In the genomic region with DNA sequence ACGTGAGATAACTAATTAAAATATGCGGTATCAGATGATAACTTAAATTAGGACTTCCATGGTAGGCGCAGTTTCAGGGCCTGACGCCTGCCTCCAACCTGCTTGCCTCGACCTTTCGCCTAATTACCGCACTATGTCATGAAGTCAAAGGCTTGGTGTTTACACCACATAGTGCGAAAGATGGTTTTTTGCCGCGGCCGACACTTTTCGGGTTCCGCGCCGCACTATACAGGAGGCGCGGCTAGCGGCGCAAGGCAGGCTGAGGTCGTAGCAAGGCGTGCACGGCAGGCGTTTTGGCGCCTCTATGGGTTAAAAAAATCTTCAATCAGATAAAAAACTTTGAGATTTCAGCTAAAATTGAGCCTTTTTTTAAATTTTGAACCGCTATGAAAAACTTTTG, we compare ENCODE assay signal across 6 worm cellular contexts.
TF ChIP-seq lines count a peak whose summit lies in the region.

No protein-coding gene starts in this region.

TF ChIP-seq in whole organism, L1 larva, 84 proteins besides CTCF, POLR2A, EP300 and RAD21:
- no peak for TF ChIP-seq C04F5.9 (tag; optimal IDR thresholded peaks at IDR 0.05; lab: Kevin White, UChicago)
- TF ChIP-seq fos-1 (tag; optimal IDR thresholded peaks at IDR 0.05; lab: Kevin White, UChicago), result no peak
- no peak for TF ChIP-seq nhr-11 (tag; optimal IDR thresholded peaks at IDR 0.05; lab: Kevin White, UChicago)
- no peak for TF ChIP-seq efl-1 (optimal IDR thresholded peaks at IDR 0.05; lab: Kevin White, UChicago)
- peak in 1 of 2 experiments; percentile 26 for TF ChIP-seq efl-1 (GFP tag; optimal IDR thresholded peaks at IDR 0.05 in 1 of 2; lab: Kevin White, UChicago)
- no peak for TF ChIP-seq sox-4 (tag; optimal IDR thresholded peaks at IDR 0.05; lab: Kevin White, UChicago)
- peak; percentile 87 for TF ChIP-seq snpc-4 (tag; optimal IDR thresholded peaks at IDR 0.05; lab: Kevin White, UChicago)
- TF ChIP-seq sptf-1 (tag; optimal IDR thresholded peaks at IDR 0.05; lab: Kevin White, UChicago), result no peak
- TF ChIP-seq ama-1 (optimal IDR thresholded peaks at IDR 0.05; lab: Kevin White, UChicago), result no peak
- no peak for TF ChIP-seq nhr-237 (tag; optimal IDR thresholded peaks at IDR 0.05; lab: Kevin White, UChicago)
- 0 out of 2 replicates have a peak, but pooled peaks have one; percentile 28 for TF ChIP-seq mab-9 (GFP tag; IDR thresholded peaks at IDR 0.05; lab: Robert Waterston, UW)

TF ChIP-seq in whole organism, L2 larva, 48 proteins besides CTCF, POLR2A, EP300 and RAD21:
- TF ChIP-seq lsy-2 (tag; optimal IDR thresholded peaks at IDR 0.05; lab: Kevin White, UChicago), result no peak
- peak; percentile 67 for TF ChIP-seq snpc-4 (tag; optimal IDR thresholded peaks at IDR 0.05; lab: Kevin White, UChicago)

TF ChIP-seq in whole organism, L3 larva, 47 proteins besides CTCF, POLR2A, EP300 and RAD21:
- TF ChIP-seq fkh-10 (GFP tag; optimal IDR thresholded peaks at IDR 0.05; lab: Kevin White, UChicago) (no peak), snpc-4 (tag; optimal IDR thresholded peaks at IDR 0.05; lab: Kevin White, UChicago) (peak; percentile 78), eor-1 (tag; optimal IDR thresholded peaks at IDR 0.05; lab: Kevin White, UChicago) (no peak), mml-1 (tag; optimal IDR thresholded peaks at IDR 0.05; lab: Kevin White, UChicago) (no peak), ceh-16 (tag; optimal IDR thresholded peaks at IDR 0.05; lab: Kevin White, UChicago) (no peak)

TF ChIP-seq in whole organism, L4 larva, 104 proteins besides CTCF, POLR2A, EP300 and RAD21:
- no peak for TF ChIP-seq nhr-11 (tag; optimal IDR thresholded peaks at IDR 0.05; lab: Kevin White, UChicago)
- TF ChIP-seq daf-16 (GFP tag; optimal IDR thresholded peaks at IDR 0.05; lab: Kevin White, UChicago), result peak in 1 of 2 experiments; percentile 10
- TF ChIP-seq daf-16 (tag; optimal IDR thresholded peaks at IDR 0.05; lab: Kevin White, UChicago), result no peak
- 0 out of 2 replicates have a peak, but pooled peaks have one; percentile 6 for TF ChIP-seq dmd-9 (GFP tag; IDR thresholded peaks at IDR 0.05; lab: Robert Waterston, UW)
- TF ChIP-seq daf-19 (GFP tag; conservative IDR thresholded peaks at IDR 0.05; lab: Robert Waterston, UW), result no peak
- TF ChIP-seq nhr-48 (tag; optimal IDR thresholded peaks at IDR 0.05; lab: Kevin White, UChicago), result no peak
- TF ChIP-seq ces-1 (GFP tag; optimal IDR thresholded peaks at IDR 0.05; lab: Kevin White, UChicago), result no peak
- peak in 1 of 2 experiments; percentile 42 for TF ChIP-seq unc-62 (GFP tag; optimal IDR thresholded peaks at IDR 0.05 in 1 of 2; lab: Kevin White, UChicago)
- TF ChIP-seq unc-62 (tag; optimal IDR thresholded peaks at IDR 0.05; lab: Kevin White, UChicago), result no peak
- peak; percentile 59; the same call in 1 of the 2 replicates for TF ChIP-seq set-16 (GFP tag; IDR thresholded peaks at IDR 0.05; lab: Robert Waterston, UW)
- TF ChIP-seq cey-2 (tag; optimal IDR thresholded peaks at IDR 0.05; lab: Kevin White, UChicago; ENCODE audit: borderline replicate concordance, insufficient read depth), result no peak
- peak; percentile 68 for TF ChIP-seq snpc-4 (tag; optimal IDR thresholded peaks at IDR 0.05; lab: Kevin White, UChicago)
- 0 out of 2 replicates have a peak, but pooled peaks have one; percentile 22 for TF ChIP-seq snpc-1.2 (GFP tag; IDR thresholded peaks at IDR 0.05; lab: Robert Waterston, UW)
- TF ChIP-seq aha-1 (tag; lab: Kevin White, UChicago), result peak; percentile 91

TF ChIP-seq in whole organism, midembryonic, 9 proteins besides CTCF, POLR2A, EP300 and RAD21:
- TF ChIP-seq cog-1 (tag; optimal IDR thresholded peaks at IDR 0.05; lab: Kevin White, UChicago) (no peak), flt-1 (GFP tag; IDR thresholded peaks at IDR 0.05; lab: Robert Waterston, UW) (0 out of 2 replicates have a peak, but pooled peaks have one; percentile 15)

TF ChIP-seq in whole organism, young adult, 124 proteins besides CTCF, POLR2A, EP300 and RAD21:
- TF ChIP-seq egrh-3 (GFP tag; IDR thresholded peaks at IDR 0.05; lab: Robert Waterston, UW), result no peak
- peak; percentile 78 for TF ChIP-seq snpc-1.1 (tag; optimal IDR thresholded peaks at IDR 0.05; lab: Kevin White, UChicago; ENCODE audit: insufficient read depth)
- no peak for TF ChIP-seq xnd-1 (tag; optimal IDR thresholded peaks at IDR 0.05; lab: Kevin White, UChicago)
- no peak for TF ChIP-seq gei-17 (GFP tag; optimal IDR thresholded peaks at IDR 0.05; lab: Kevin White, UChicago)
- no peak for TF ChIP-seq aptf-3 (GFP tag; IDR thresholded peaks at IDR 0.05; lab: Robert Waterston, UW)
- peak; percentile 72 for TF ChIP-seq snpc-4 (GFP tag; optimal IDR thresholded peaks at IDR 0.05; lab: Kevin White, UChicago)
- TF ChIP-seq snpc-4 (tag; optimal IDR thresholded peaks at IDR 0.05; lab: Kevin White, UChicago), result peak; percentile 53 to 94 (median 86)
- TF ChIP-seq somi-1 (GFP tag; optimal IDR thresholded peaks at IDR 0.05; lab: Kevin White, UChicago), result no peak
- TF ChIP-seq pbrm-1 (GFP tag; IDR thresholded peaks at IDR 0.05; lab: Robert Waterston, UW), result 0 out of 2 replicates have a peak, but pooled peaks have one; percentile 39
- TF ChIP-seq dox-1 (GFP tag; IDR thresholded peaks at IDR 0.05; lab: Robert Waterston, UW), result no peak
- TF ChIP-seq ztf-18 (tag; optimal IDR thresholded peaks at IDR 0.05; lab: Kevin White, UChicago), result no peak
- no peak for TF ChIP-seq B0336.3 (GFP tag; IDR thresholded peaks at IDR 0.05; lab: Robert Waterston, UW)
- TF ChIP-seq ets-4 (GFP tag; optimal IDR thresholded peaks at IDR 0.05; lab: Kevin White, UChicago), result no peak
- TF ChIP-seq C17E4.6 (GFP tag; IDR thresholded peaks at IDR 0.05; lab: Robert Waterston, UW), result no peak
- TF ChIP-seq F39B2.1 (GFP tag; IDR thresholded peaks at IDR 0.05; lab: Robert Waterston, UW), result no peak
- TF ChIP-seq hmg-1.2 (GFP tag; IDR thresholded peaks at IDR 0.05; lab: Robert Waterston, UW), result peak; percentile 70
- TF ChIP-seq ztf-3 (GFP tag; optimal IDR thresholded peaks at IDR 0.05; lab: Kevin White, UChicago), result no peak
- no peak for TF ChIP-seq ceh-27 (GFP tag; optimal IDR thresholded peaks at IDR 0.05; lab: Kevin White, UChicago)
- TF ChIP-seq nfyb-1 (GFP tag; IDR thresholded peaks at IDR 0.05; lab: Robert Waterston, UW), result 0 out of 2 replicates have a peak, but pooled peaks have one; percentile 41
- TF ChIP-seq bed-2 (GFP tag; IDR thresholded peaks at IDR 0.05; lab: Robert Waterston, UW), result no peak
- no peak for TF ChIP-seq lin-26 (GFP tag; IDR thresholded peaks at IDR 0.05; lab: Robert Waterston, UW)
